Worm (Caenorhabditis elegans): ENCODE results near the gene T14B4.5.

The T14B4.5 gene

DNA sequence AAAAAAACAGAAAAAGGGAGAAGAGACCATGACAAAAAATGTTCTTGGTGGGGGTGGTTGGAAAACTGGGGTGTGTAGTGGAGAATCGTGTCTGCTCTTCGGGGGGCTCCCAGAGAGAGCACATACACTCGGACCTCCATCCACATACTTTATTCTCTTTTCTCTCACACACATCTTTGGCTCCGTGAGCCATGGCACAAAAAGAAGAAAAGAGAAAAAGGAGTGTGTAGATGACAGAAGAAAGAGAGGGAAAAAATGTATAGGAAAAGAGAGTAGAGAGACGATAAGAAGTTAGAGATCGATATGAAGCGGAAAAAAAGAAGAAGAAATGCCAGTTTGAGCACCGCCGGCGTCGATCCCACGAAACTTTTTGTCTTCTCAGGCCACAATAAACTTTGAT, 7.7 kb upstream of the T14B4.5 start:
- TF ChIP-seq ceh-82 (tag; optimal IDR thresholded peaks at IDR 0.05) (no peak), T20F7.1 (GFP tag; optimal IDR thresholded peaks at IDR 0.05) (no peak), ctbp-1 (GFP tag; IDR thresholded peaks at IDR 0.05) (peak; percentile 62), mep-1 (tag; optimal IDR thresholded peaks at IDR 0.05) (peak; percentile 77), tra-1 (GFP tag; IDR thresholded peaks at IDR 0.05) (peak; percentile 35; the same call in 1 of the 2 replicates), ceh-20 (GFP tag; IDR thresholded peaks at IDR 0.05) (peak; percentile 59; the same call in 1 of the 2 replicates), lsy-2 (tag; optimal IDR thresholded peaks at IDR 0.05) (peak in 1 of 2 experiments; percentile 53), lir-3 (tag; optimal IDR thresholded peaks at IDR 0.05) (no peak), nhr-11 (tag; optimal IDR thresholded peaks at IDR 0.05) (peak; percentile 47), spr-3 (GFP tag; optimal IDR thresholded peaks at IDR 0.05) (no peak), unc-62 (GFP tag; optimal IDR thresholded peaks at IDR 0.05 in 1 of 2) (peak in 1 of 2 experiments; percentile 97), unc-62 (tag; optimal IDR thresholded peaks at IDR 0.05) (no peak), F49E8.2 (tag; optimal IDR thresholded peaks at IDR 0.05; ENCODE audit: borderline replicate concordance) (no peak), rbr-2 (tag; optimal IDR thresholded peaks at IDR 0.05) (peak; percentile 25), jun-1 (tag; optimal IDR thresholded peaks at IDR 0.05) (no peak), ZK337.2 (GFP tag; IDR thresholded peaks at IDR 0.05) (0 out of 2 replicates have a peak, but pooled peaks have one; percentile 12), hmg-1.1 (GFP tag; IDR thresholded peaks at IDR 0.05) (peak; percentile 54)

DNA sequence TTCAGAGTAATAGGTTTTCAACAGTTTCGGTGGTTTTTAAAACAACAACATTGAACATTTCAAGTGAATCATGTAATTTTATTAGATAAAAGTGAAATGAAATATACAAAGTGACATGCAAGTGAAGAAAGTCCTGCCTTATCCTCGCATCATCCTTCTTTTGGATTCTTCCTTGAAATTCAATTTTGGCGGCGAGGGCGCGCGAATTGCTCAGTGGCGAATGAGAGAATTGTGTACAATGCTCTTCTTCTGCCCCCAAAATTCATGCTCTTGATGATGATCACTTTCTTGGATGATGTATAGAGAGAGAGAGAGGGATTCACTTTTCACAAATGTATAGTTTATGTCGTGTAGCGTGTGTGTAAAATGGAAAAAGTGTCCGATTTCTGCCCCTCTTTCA, 7.0 kb upstream of the T14B4.5 start:
- TF ChIP-seq ctbp-1 (GFP tag; IDR thresholded peaks at IDR 0.05) = peak; percentile 59; the same call in 1 of the 2 replicates
- no peak for TF ChIP-seq egl-43 (GFP tag; IDR thresholded peaks at IDR 0.05)
- no peak for TF ChIP-seq dpl-1 (GFP tag; optimal IDR thresholded peaks at IDR 0.05)
- peak; percentile 69 for TF ChIP-seq fkh-10 (GFP tag; optimal IDR thresholded peaks at IDR 0.05)
- no peak for TF ChIP-seq F10B5.3 (tag; optimal IDR thresholded peaks at IDR 0.05)
- TF ChIP-seq ces-1 (GFP tag; optimal IDR thresholded peaks at IDR 0.05) = peak; percentile 49

DNA sequence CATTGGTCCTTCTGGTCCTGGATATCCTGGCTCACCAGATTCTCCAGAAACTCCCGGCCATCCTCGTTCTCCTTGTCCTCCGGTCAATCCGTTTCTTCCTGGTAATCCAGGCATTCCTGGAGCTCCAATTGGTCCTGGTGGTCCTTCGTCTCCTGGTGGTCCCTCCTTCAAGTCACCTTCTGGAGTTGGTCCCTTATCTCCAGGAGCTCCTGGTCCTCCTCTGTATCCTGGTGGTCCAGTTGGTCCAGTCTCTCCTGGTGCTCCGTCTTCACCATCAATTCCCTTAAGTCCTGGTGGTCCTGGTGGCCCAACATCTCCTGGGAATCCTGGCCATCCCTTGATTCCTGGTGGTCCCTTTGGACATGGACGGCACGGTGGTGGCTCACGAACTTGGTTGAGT, 6.1 kb upstream of the T14B4.5 start:
- no peak for TF ChIP-seq nhr-42 (GFP tag; IDR thresholded peaks at IDR 0.05)
- peak; percentile 11 for TF ChIP-seq aha-1 (tag)
- TF ChIP-seq hlh-11 (tag; optimal IDR thresholded peaks at IDR 0.05) = no peak
- TF ChIP-seq set-16 (GFP tag; IDR thresholded peaks at IDR 0.05) = peak; percentile 74; the same call in 1 of the 2 replicates
- no peak for TF ChIP-seq nhr-48 (tag; optimal IDR thresholded peaks at IDR 0.05)
- no peak for TF ChIP-seq gei-8 (GFP tag; optimal IDR thresholded peaks at IDR 0.05)
- no peak for TF ChIP-seq daf-16 (GFP tag; optimal IDR thresholded peaks at IDR 0.05)
- no peak for TF ChIP-seq daf-16 (tag; optimal IDR thresholded peaks at IDR 0.05)
- TF ChIP-seq tra-1 (GFP tag; IDR thresholded peaks at IDR 0.05) = no peak
- TF ChIP-seq nhr-41 (GFP tag; IDR thresholded peaks at IDR 0.05) = no peak
- TF ChIP-seq egl-43 (GFP tag; IDR thresholded peaks at IDR 0.05) = 0 out of 2 replicates have a peak, but pooled peaks have one; percentile 3
- TF ChIP-seq nhr-111 (GFP tag; optimal IDR thresholded peaks at IDR 0.05) = no peak

DNA sequence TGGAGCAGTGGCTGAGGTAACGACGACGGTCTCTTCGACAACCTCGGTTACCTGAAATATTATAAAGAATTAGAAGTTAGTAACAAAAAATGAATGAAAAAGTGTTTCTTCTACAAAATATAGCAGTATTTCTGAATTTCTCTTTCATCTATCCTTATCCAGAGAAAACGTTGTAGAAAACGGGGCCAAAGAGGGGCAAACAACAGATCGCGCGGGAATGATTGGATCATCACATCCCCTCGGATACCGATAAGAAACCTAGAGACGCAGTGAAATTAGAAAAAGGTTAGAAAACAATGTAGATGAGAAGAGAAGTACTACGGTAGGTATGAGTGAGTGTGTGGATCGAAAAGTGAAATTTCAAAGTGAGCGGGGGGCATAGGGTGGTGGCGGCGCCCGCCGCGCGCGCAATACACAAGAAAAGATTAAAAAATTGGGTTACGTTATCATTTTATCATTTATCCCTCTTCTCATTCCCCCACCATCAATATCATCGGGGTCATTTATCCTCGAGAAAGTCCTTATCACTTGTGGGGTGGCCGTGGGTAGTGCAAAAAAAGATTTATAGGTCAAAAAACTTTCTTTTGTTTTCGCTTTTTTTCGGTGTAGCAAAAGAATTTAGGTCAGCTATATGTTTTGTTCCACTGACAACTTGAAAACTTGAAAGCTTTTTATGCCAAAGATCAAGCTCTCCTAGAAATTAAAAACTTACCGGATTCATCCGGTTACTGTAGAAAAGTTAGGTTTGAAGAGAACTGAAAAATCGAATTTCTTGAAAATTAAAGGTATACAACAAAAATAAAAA, 4.3 kb upstream of the T14B4.5 start, which contains the start of the genes dpy-10 and T14B4.19:
Gene dpy-10, minus strand, starts transcription at position 51 of the 805 bp plus-strand sequence.
Gene T14B4.19, minus strand, starts transcription at position 755 of the 805 bp plus-strand sequence.
- TF ChIP-seq ceh-82 (tag; optimal IDR thresholded peaks at IDR 0.05) = no peak
- TF ChIP-seq daf-12 (tag; optimal IDR thresholded peaks at IDR 0.05) = no peak
- TF ChIP-seq cey-2 (tag; optimal IDR thresholded peaks at IDR 0.05; ENCODE audit: borderline replicate concordance, insufficient read depth) = no peak
- peak; percentile 3 for TF ChIP-seq aha-1 (tag)
- no peak for TF ChIP-seq tra-1 (GFP tag; IDR thresholded peaks at IDR 0.05)
- TF ChIP-seq lsy-2 (tag; optimal IDR thresholded peaks at IDR 0.05) = peak in 1 of 2 experiments; percentile 37
- TF ChIP-seq hlh-30 (tag; optimal IDR thresholded peaks at IDR 0.05; ENCODE audit: insufficient read depth) = peak; percentile 41
- no peak for TF ChIP-seq T20F7.1 (GFP tag; optimal IDR thresholded peaks at IDR 0.05)
- TF ChIP-seq fos-1 (tag; optimal IDR thresholded peaks at IDR 0.05) = no peak
- TF ChIP-seq unc-39 (tag; optimal IDR thresholded peaks at IDR 0.05) = no peak
- no peak for TF ChIP-seq php-3 (GFP tag; IDR thresholded peaks at IDR 0.05)
- no peak for TF ChIP-seq pha-4 (GFP tag; IDR thresholded peaks at IDR 0.05)
- no peak for TF ChIP-seq pha-4 (tag; optimal IDR thresholded peaks at IDR 0.05)
- TF ChIP-seq hlh-11 (tag; optimal IDR thresholded peaks at IDR 0.05) = peak; percentile 61
- TF ChIP-seq unc-62 (GFP tag; optimal IDR thresholded peaks at IDR 0.05 in 1 of 2) = no peak
- no peak for TF ChIP-seq unc-62 (tag; optimal IDR thresholded peaks at IDR 0.05)
- peak; percentile 73 for TF ChIP-seq mxl-3 (GFP tag; optimal IDR thresholded peaks at IDR 0.05)
- no peak for TF ChIP-seq ceh-44 (GFP tag; IDR thresholded peaks at IDR 0.05)
- TF ChIP-seq snpc-1.2 (GFP tag; IDR thresholded peaks at IDR 0.05) = no peak
- TF ChIP-seq mdl-1 (tag; optimal IDR thresholded peaks at IDR 0.05) = peak in 1 of 2 experiments; percentile 27
- TF ChIP-seq ztf-11 (tag; optimal IDR thresholded peaks at IDR 0.05) = no peak
